Fruit fly (Drosophila melanogaster): ENCODE measurements around the gene CG31789.

CG31789 gene

DNA sequence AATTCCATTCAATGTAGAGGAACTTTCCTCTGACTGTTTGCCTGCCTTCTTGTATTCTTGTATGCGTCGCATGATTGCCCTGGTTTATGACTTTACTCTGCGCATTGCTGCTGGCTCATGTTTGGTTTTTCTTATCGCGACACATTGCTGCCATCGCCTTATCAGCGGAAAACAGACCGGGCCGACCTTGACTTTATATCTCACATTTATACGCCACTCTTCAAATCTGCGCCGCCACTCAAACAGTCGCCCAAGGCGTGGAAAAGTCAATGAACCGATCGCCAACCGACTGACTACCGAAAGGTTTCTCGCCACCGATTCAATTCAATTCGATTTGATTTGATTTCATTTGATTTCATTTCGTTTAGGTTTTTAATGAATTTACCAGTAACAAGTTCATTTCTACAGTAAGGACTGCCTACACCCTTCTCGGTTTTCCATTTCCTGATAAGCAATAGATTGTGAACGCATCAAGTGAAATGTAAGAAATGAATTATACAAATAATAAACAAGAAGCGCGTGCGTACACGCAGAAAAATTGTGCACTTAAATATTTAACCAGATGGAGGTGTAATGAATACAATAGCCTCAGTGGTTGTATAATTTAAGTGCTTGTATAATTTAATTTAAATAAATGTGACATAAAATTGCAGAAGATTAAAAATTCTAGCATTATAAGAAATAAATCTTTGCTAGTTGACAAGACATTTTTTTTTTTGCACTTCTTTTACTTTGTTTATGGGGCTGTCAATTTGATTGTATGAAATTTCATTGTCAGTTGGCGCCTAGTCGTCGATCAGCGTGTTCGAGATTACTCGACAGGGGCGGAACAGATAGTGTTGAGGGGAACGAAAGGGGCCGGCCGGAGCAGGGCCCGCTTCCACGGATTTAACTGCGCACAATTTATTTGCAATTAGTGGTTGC lies 39.2 kb upstream of the CG31789 start (continued):
- no peak for TF ChIP-seq cato (GFP tag; optimal IDR thresholded peaks at IDR 0.05; ENCODE audit: borderline replicate concordance)
- no peak for TF ChIP-seq CG3838 (GFP tag; optimal IDR thresholded peaks at IDR 0.05)
- TF ChIP-seq Nf-YA (GFP tag; IDR thresholded peaks at IDR 0.05): no peak
- no peak for TF ChIP-seq crp (GFP tag; optimal IDR thresholded peaks at IDR 0.05)
- no peak for TF ChIP-seq Mes4 (GFP tag; optimal IDR thresholded peaks at IDR 0.05)
- no peak for TF ChIP-seq pum (GFP tag; optimal IDR thresholded peaks at IDR 0.05)
- peak; percentile 45 for TF ChIP-seq Med (GFP tag)
- TF ChIP-seq exex (tag; optimal IDR thresholded peaks at IDR 0.05): peak; percentile 64
- TF ChIP-seq gsb-n (tag; optimal IDR thresholded peaks at IDR 0.05): peak; percentile 5
- no peak for TF ChIP-seq eve (GFP tag; optimal IDR thresholded peaks at IDR 0.05)
- TF ChIP-seq br (optimal IDR thresholded peaks at IDR 0.05): no peak
- no peak for TF ChIP-seq NK7.1 (GFP tag; optimal IDR thresholded peaks at IDR 0.05)
- peak; percentile 37; the same call in 1 of the 2 replicates for TF ChIP-seq vvl (GFP tag; IDR thresholded peaks at IDR 0.05)
- TF ChIP-seq toy (GFP tag; IDR thresholded peaks at IDR 0.05): no peak
- peak in 1 of 2 experiments; percentile 13 for TF ChIP-seq chif (GFP tag; optimal IDR thresholded peaks at IDR 0.05)
- no peak for TF ChIP-seq ranshi (GFP tag; IDR thresholded peaks at IDR 0.05)
- no peak for TF ChIP-seq pho (GFP tag; optimal IDR thresholded peaks at IDR 0.05)
- TF ChIP-seq Asciz (GFP tag; optimal IDR thresholded peaks at IDR 0.05): no peak
- TF ChIP-seq BEAF-32 (GFP tag; optimal IDR thresholded peaks at IDR 0.05): no peak
- no peak for TF ChIP-seq ewg (GFP tag; optimal IDR thresholded peaks at IDR 0.05)
- no peak for TF ChIP-seq sisA (GFP tag; IDR thresholded peaks at IDR 0.05)
- TF ChIP-seq bbx (GFP tag; IDR thresholded peaks at IDR 0.05; ENCODE audit: partially characterized antibody): no peak; the same call in 1 of the 2 replicates
- TF ChIP-seq Dad (GFP tag; optimal IDR thresholded peaks at IDR 0.05): no peak
- no peak for TF ChIP-seq CG12942 (GFP tag; optimal IDR thresholded peaks at IDR 0.05)
- no peak for TF ChIP-seq YL-1 (GFP tag; optimal IDR thresholded peaks at IDR 0.05)
- TF ChIP-seq bsh (GFP tag; optimal IDR thresholded peaks at IDR 0.05): peak in 1 of 2 experiments; percentile 58
- TF ChIP-seq wek (GFP tag; optimal IDR thresholded peaks at IDR 0.05): no peak
- peak; percentile 20 for TF ChIP-seq nmo (GFP tag; optimal IDR thresholded peaks at IDR 0.05)
- TF ChIP-seq CG30431 (GFP tag; optimal IDR thresholded peaks at IDR 0.05): no peak
- TF ChIP-seq CG4360 (GFP tag; IDR thresholded peaks at IDR 0.05): no peak
- TF ChIP-seq D (optimal IDR thresholded peaks at IDR 0.05): no peak
- peak; percentile 16 for TF ChIP-seq D (GFP tag; optimal IDR thresholded peaks at IDR 0.05)
- no peak for TF ChIP-seq CG8359 (GFP tag; optimal IDR thresholded peaks at IDR 0.05; ENCODE audit: borderline replicate concordance)
- TF ChIP-seq CG12769 (tag; optimal IDR thresholded peaks at IDR 0.05): no peak
- no peak for TF ChIP-seq Oaz (GFP tag; IDR thresholded peaks at IDR 0.05)
- TF ChIP-seq CG7963 (GFP tag; IDR thresholded peaks at IDR 0.05; ENCODE audit: partially characterized antibody): no peak
- no peak for TF ChIP-seq Usf (GFP tag; optimal IDR thresholded peaks at IDR 0.05)
- TF ChIP-seq Dek (tag; optimal IDR thresholded peaks at IDR 0.05): peak; percentile 22
- TF ChIP-seq zen2 (GFP tag; IDR thresholded peaks at IDR 0.05; ENCODE audit: partially characterized antibody): no peak
- no peak for TF ChIP-seq CG12104 (GFP tag; optimal IDR thresholded peaks at IDR 0.05)
- TF ChIP-seq en (GFP tag; optimal IDR thresholded peaks at IDR 0.05): no peak
- no peak for TF ChIP-seq pfk (GFP tag; optimal IDR thresholded peaks at IDR 0.05)
- no peak for TF ChIP-seq aop (GFP tag; IDR thresholded peaks at IDR 0.05)
- no peak for TF ChIP-seq CG6791 (GFP tag; IDR thresholded peaks at IDR 0.05; ENCODE audit: partially characterized antibody)
- no peak for TF ChIP-seq Nf-YB (GFP tag; optimal IDR thresholded peaks at IDR 0.05)
- TF ChIP-seq NC2α (GFP tag; optimal IDR thresholded peaks at IDR 0.05): no peak
- TF ChIP-seq nerfin-2 (GFP tag; IDR thresholded peaks at IDR 0.05; ENCODE audit: partially characterized antibody): no peak
- TF ChIP-seq CG7928 (GFP tag; optimal IDR thresholded peaks at IDR 0.05): no peak
- no peak for TF ChIP-seq Mrtf (GFP tag; IDR thresholded peaks at IDR 0.05)
